Fruit fly (Drosophila melanogaster) whole organism, prepupa: ENCODE measurements around the gene CG31807.

ENCODE experiments used
- CG10631 ChIP-seq: fragments of 200-800 bp; sonication (Bioruptor generic); optimal IDR thresholded peaks from 2 replicates; lab custom pipeline; 2016; ENCODE audit warnings: missing biosample characterization, missing genetic modification characterization
- CG11294 ChIP-seq: fragments of 200-800 bp; sonication (Bioruptor generic); IDR thresholded peaks from 2 replicates; pipeline ENCODE4 v1.3.6; 2022; ENCODE audit warnings: missing biosample characterization, missing genetic modification characterization
- CG11762 ChIP-seq: fragments of 200-800 bp; sonication (Bioruptor generic); optimal IDR thresholded peaks from 3 replicates; lab custom pipeline; 2016; ENCODE audit warnings: missing biosample characterization, missing genetic modification characterization; ENCODE audit not compliant: insufficient read depth
- CG11902 ChIP-seq: fragments of 200-800 bp; sonication (Bioruptor generic); optimal IDR thresholded peaks from 3 replicates; lab custom pipeline; 2016; ENCODE audit warnings: missing biosample characterization, missing genetic modification characterization
- CG15336 ChIP-seq: fragments of 200-800 bp; sonication (Bioruptor generic); IDR thresholded peaks from 2 replicates; pipeline ENCODE4 v1.3.6; 2022; ENCODE audit warnings: missing biosample characterization, missing genetic modification characterization
- CG1621 ChIP-seq: fragments of 200-800 bp; sonication (Bioruptor generic); optimal IDR thresholded peaks from 3 replicates; lab custom pipeline; 2018; ENCODE audit warnings: missing biosample characterization, mild to moderate bottlenecking, missing genetic modification characterization
- CG3032 ChIP-seq: fragments of 200-800 bp; optimal IDR thresholded peaks from 2 replicates; lab custom pipeline; 2019; ENCODE audit warnings: missing biosample characterization, mild to moderate bottlenecking, missing genetic modification characterization, moderate library complexity
- CG31627 ChIP-seq: fragments of 200-800 bp; sonication (Bioruptor generic); optimal IDR thresholded peaks from 3 replicates; lab custom pipeline; 2016; ENCODE audit warnings: missing biosample characterization, missing genetic modification characterization
- CG3919 ChIP-seq: fragments of 200-800 bp; sonication (Bioruptor generic); optimal IDR thresholded peaks from 3 replicates; lab custom pipeline; 2016; ENCODE audit warnings: missing biosample characterization, missing genetic modification characterization
- CG6163 ChIP-seq: fragments of 200-800 bp; sonication (Bioruptor generic); IDR thresholded peaks from 3 replicates; pipeline ENCODE4 v1.3.6; 2022; ENCODE audit warnings: missing biosample characterization, missing genetic modification characterization
- CG6808 ChIP-seq: fragments of 200-800 bp; sonication (Bioruptor generic); optimal IDR thresholded peaks from 3 replicates; lab custom pipeline; 2017; ENCODE audit warnings: missing biosample characterization, missing genetic modification characterization, mild to moderate bottlenecking, moderate library complexity, missing genetic modification reagents
- CG6854 ChIP-seq: fragments of 200-800 bp; sonication (Bioruptor generic); optimal IDR thresholded peaks from 2 replicates; lab custom pipeline; 2017; ENCODE audit warnings: missing biosample characterization, mild to moderate bottlenecking, missing genetic modification characterization
- CG8119 ChIP-seq: fragments of 200-800 bp; sonication (Bioruptor generic); IDR thresholded peaks from 3 replicates; pipeline ENCODE4 v1.3.6; 2022; ENCODE audit warnings: missing biosample characterization, missing genetic modification characterization
- CG8319 ChIP-seq: fragments of 200-800 bp; sonication (Bioruptor generic); optimal IDR thresholded peaks from 3 replicates; lab custom pipeline; 2016; ENCODE audit warnings: missing biosample characterization, missing genetic modification characterization
- CG8632 ChIP-seq: fragments of 200-800 bp; sonication (Bioruptor generic); optimal IDR thresholded peaks from 3 replicates; lab custom pipeline; 2016; ENCODE audit warnings: missing biosample characterization, missing genetic modification characterization
- CG9139 ChIP-seq: fragments of 200-800 bp; sonication (Bioruptor generic); optimal IDR thresholded peaks from 3 replicates; lab custom pipeline; 2017; ENCODE audit warnings: missing biosample characterization, mild to moderate bottlenecking, missing genetic modification characterization
- Eip75B ChIP-seq: fragments of 200-800 bp; sonication (Bioruptor generic); optimal IDR thresholded peaks from 3 replicates; lab custom pipeline; 2016; ENCODE audit warnings: missing biosample characterization, missing genetic modification characterization
- Eip78C ChIP-seq: fragments of 200-800 bp; sonication (Bioruptor generic); peaks from one replicate; lab custom pipeline; 2016; ENCODE audit warnings: missing biosample characterization, missing genetic modification characterization
- Eip93F ChIP-seq: fragments of 200-800 bp; sonication (Bioruptor generic); optimal IDR thresholded peaks from 2 replicates; lab custom pipeline; 2016; ENCODE audit warnings: missing biosample characterization, mild to moderate bottlenecking, missing genetic modification characterization
- Ets21C ChIP-seq: fragments of 200-800 bp; sonication (Bioruptor generic); optimal IDR thresholded peaks from 3 replicates; lab custom pipeline; 2016; ENCODE audit warnings: missing biosample characterization, missing genetic modification characterization
- Ets96B ChIP-seq: fragments of 200-800 bp; optimal IDR thresholded peaks from 2 replicates; lab custom pipeline; 2019; ENCODE audit warnings: missing biosample characterization, mild to moderate bottlenecking, missing genetic modification characterization, moderate library complexity
- Gug ChIP-seq: fragments of 200-800 bp; sonication (Bioruptor generic); IDR thresholded peaks from 2 replicates; pipeline ENCODE4 v1.3.6; 2022; ENCODE audit warnings: missing biosample characterization, missing genetic modification characterization
- Lpt ChIP-seq: fragments of 200-800 bp; sonication (Bioruptor generic); optimal IDR thresholded peaks from 3 replicates; lab custom pipeline; 2016; ENCODE audit warnings: missing biosample characterization, missing genetic modification characterization
- OdsH ChIP-seq: fragments of 200-800 bp; sonication (Bioruptor generic); optimal IDR thresholded peaks from 3 replicates; lab custom pipeline; 2016; ENCODE audit warnings: missing biosample characterization, missing genetic modification characterization
- Sox14 ChIP-seq: fragments of 200-800 bp; sonication (Bioruptor generic); optimal IDR thresholded peaks from 3 replicates; lab custom pipeline; 2016; ENCODE audit warnings: missing biosample characterization, missing genetic modification characterization
- Sox15 ChIP-seq: fragments of 200-800 bp; sonication (Bioruptor generic); optimal IDR thresholded peaks from 3 replicates; lab custom pipeline; 2016; ENCODE audit warnings: missing biosample characterization, missing genetic modification characterization
- achi ChIP-seq: fragments of 200-800 bp; sonication (Bioruptor generic); optimal IDR thresholded peaks from 3 replicates; lab custom pipeline; 2016; ENCODE audit warnings: missing biosample characterization, missing genetic modification characterization
- cyc ChIP-seq: fragments of 200-800 bp; sonication (Bioruptor generic); optimal IDR thresholded peaks from 3 replicates; lab custom pipeline; 2016; ENCODE audit warnings: missing biosample characterization, missing genetic modification characterization
- dac ChIP-seq: fragments of 200-800 bp; sonication (Bioruptor generic); optimal IDR thresholded peaks from 2 replicates; lab custom pipeline; 2017; ENCODE audit warnings: missing biosample characterization, mild to moderate bottlenecking, missing genetic modification characterization
- dsx ChIP-seq: fragments of 200-800 bp; optimal IDR thresholded peaks from 3 replicates; lab custom pipeline; 2019; ENCODE audit warnings: missing biosample characterization, mild to moderate bottlenecking, missing genetic modification characterization, moderate library complexity; ENCODE audit not compliant: poor library complexity, severe bottlenecking
- eg ChIP-seq: fragments of 200-800 bp; sonication (Bioruptor generic); IDR thresholded peaks from 3 replicates; pipeline ENCODE4 v1.3.6; 2022; ENCODE audit warnings: missing biosample characterization, missing genetic modification characterization
- esn ChIP-seq: fragments of 200-800 bp; sonication (Bioruptor generic); optimal IDR thresholded peaks from 2 replicates; lab custom pipeline; 2016; ENCODE audit warnings: missing biosample characterization, mild to moderate bottlenecking, missing genetic modification characterization, moderate library complexity
- fd85E ChIP-seq: fragments of 200-800 bp; sonication (Bioruptor generic); optimal IDR thresholded peaks from 3 replicates; lab custom pipeline; 2016; ENCODE audit warnings: missing biosample characterization, missing genetic modification characterization
- fkh ChIP-seq: fragments of 200-800 bp; sonication (Bioruptor generic); optimal IDR thresholded peaks from 3 replicates; lab custom pipeline; 2017; ENCODE audit warnings: missing biosample characterization, mild to moderate bottlenecking, missing genetic modification characterization, moderate library complexity
- net ChIP-seq: fragments of 200-800 bp; sonication (Bioruptor generic); optimal IDR thresholded peaks from 3 replicates; lab custom pipeline; 2016; ENCODE audit warnings: missing biosample characterization, missing genetic modification characterization
- pdm3 ChIP-seq: fragments of 200-800 bp; sonication (Bioruptor generic); optimal IDR thresholded peaks from 3 replicates; lab custom pipeline; 2016; ENCODE audit warnings: missing biosample characterization, missing genetic modification characterization
- spab ChIP-seq: fragments of 200-800 bp; sonication (Bioruptor generic); optimal IDR thresholded peaks from 2 replicates; lab custom pipeline; 2017; ENCODE audit warnings: missing biosample characterization, mild to moderate bottlenecking, missing genetic modification characterization, missing genetic modification reagents
- ss ChIP-seq, 2 experiments: fragments of 200-800 bp; sonication (Bioruptor generic); optimal IDR thresholded peaks; 2 replicates in 1 of 2; 3 replicates in 1 of 2; lab custom pipeline; 2017 to 2018; ENCODE audit warnings: mild to moderate bottlenecking in 2 of 2, missing biosample characterization in 2 of 2, missing genetic modification characterization in 2 of 2, moderate library complexity in 1 of 2
- svp ChIP-seq: fragments of 200-800 bp; sonication (Bioruptor generic); peaks from one replicate; lab custom pipeline; 2016; ENCODE audit warnings: missing biosample characterization, missing genetic modification characterization
- topi ChIP-seq: fragments of 200-800 bp; sonication (Bioruptor generic); optimal IDR thresholded peaks from 3 replicates; lab custom pipeline; 2016; ENCODE audit warnings: missing biosample characterization, missing genetic modification characterization

The CG31807 gene

dm6 chr2L:16684908-16685611 lies 1.3 kb upstream of the CG31807 start (continued):
- TF ChIP-seq CG8319 (GFP tag; lab: Kevin White, UChicago) = peak; percentile 49
- peak; percentile 83 for TF ChIP-seq Lpt
- TF ChIP-seq achi (GFP tag; lab: Kevin White, UChicago) = peak; percentile 85
- no peak for TF ChIP-seq Sox14 (GFP tag; lab: Kevin White, UChicago)
- TF ChIP-seq CG11762 (GFP tag; lab: Kevin White, UChicago) = peak; percentile 78
- TF ChIP-seq CG8119 (GFP tag; lab: Robert Waterston, UW) = peak; percentile 71; the same call in 2 of the 3 replicates
- TF ChIP-seq OdsH (GFP tag; lab: Kevin White, UChicago) = peak; percentile 85
- peak; percentile 43; the same call in 1 of the 2 replicates for TF ChIP-seq Gug
- no peak for TF ChIP-seq Eip93F (GFP tag; lab: Kevin White, UChicago)
- TF ChIP-seq Ets21C = no peak
- peak; percentile 85 for TF ChIP-seq Ets96B (tag; lab: Kevin White, UChicago)
- TF ChIP-seq pdm3 (GFP tag; lab: Kevin White, UChicago) = peak; percentile 66
- peak; percentile 86 for TF ChIP-seq CG10631 (GFP tag; lab: Kevin White, UChicago)
- peak; percentile 54 for TF ChIP-seq CG6163 (GFP tag; lab: Robert Waterston, UW)
- peak; percentile 87 for TF ChIP-seq CG8632 (GFP tag; lab: Kevin White, UChicago)
- peak; percentile 81 for TF ChIP-seq CG6808 (GFP tag; lab: Kevin White, UChicago)
- TF ChIP-seq svp (GFP tag; lab: Kevin White, UChicago) = peak; percentile 79
- peak; percentile 63 for TF ChIP-seq CG15336 (GFP tag; lab: Robert Waterston, UW)
- peak; percentile 65 for TF ChIP-seq Sox15
- TF ChIP-seq spab = peak; percentile 76
- peak; percentile 27 for TF ChIP-seq CG11902 (GFP tag; lab: Kevin White, UChicago)
- peak; percentile 81 for TF ChIP-seq CG3919 (GFP tag; lab: Kevin White, UChicago)
- peak; percentile 93 for TF ChIP-seq Eip78C
- peak; percentile 85 for TF ChIP-seq net
- peak; percentile 89 for TF ChIP-seq CG3032 (tag; lab: Kevin White, UChicago)
- TF ChIP-seq topi = no peak
- TF ChIP-seq cyc (GFP tag; lab: Kevin White, UChicago) = peak; percentile 7
- TF ChIP-seq fd85E (GFP tag; lab: Kevin White, UChicago) = peak; percentile 29
- peak; percentile 66 for TF ChIP-seq eg (GFP tag; lab: Robert Waterston, UW)
- no peak for TF ChIP-seq fkh
- peak; percentile 49 for TF ChIP-seq CG11294 (GFP tag; lab: Robert Waterston, UW)
- TF ChIP-seq dac (GFP tag; lab: Kevin White, UChicago) = no peak
- no peak for TF ChIP-seq CG31627 (GFP tag; lab: Kevin White, UChicago)
- TF ChIP-seq CG1621 (tag; lab: Kevin White, UChicago) = peak; percentile 5

- TF ChIP-seq Eip93F (GFP tag; lab: Kevin White, UChicago) (no peak), CG11294 (GFP tag; lab: Robert Waterston, UW) (no peak), CG31627 (GFP tag; lab: Kevin White, UChicago) (no peak)
These were observed 1.6 kb downstream of the CG31807 start, which contains the start of gene CG33552 for dm6 chr2L:16682203-16682602. TSS of gene CG33552 (plus strand) at chr2L:16682503.

DNA sequence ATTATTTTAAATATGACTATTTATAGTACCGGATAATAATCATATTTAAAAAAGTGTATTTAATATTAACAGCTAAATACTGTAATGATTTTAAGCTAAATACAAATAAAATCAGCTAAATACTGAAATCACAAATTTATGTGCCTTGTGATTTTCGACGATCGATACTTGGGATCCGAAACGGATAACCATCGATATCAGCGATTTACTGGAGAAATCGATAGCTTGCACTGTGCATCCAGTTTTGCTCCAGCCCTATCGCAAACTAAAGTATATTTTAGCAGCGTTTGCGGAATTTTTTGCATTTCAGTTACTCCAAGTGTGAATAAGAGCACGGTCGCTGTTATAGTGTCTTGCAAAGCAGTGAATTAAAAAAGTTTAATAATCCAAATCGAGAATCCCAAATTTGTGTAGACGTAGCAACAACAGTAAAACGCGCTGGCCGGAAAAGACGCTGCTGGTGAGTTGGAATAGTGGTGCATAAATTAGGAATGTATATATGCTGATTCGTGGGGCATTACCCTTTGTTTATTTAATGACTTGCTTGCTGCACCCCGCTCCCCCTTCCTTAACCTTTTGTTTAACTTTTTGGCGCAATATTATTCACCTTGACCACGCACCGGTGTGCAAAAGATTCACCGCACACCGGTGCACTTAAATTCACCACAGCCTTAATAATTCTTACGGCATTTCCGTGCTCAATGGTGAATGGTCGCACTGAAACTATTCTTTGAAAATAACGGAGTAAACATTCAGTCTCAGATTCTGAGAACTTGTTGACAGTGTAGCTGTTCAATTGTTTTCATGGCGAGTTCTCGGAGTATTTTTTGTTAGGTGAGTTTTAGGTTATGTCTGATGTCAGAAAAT lies 3.8 kb downstream of the CG31807 start, which contains the start of the genes grp and squ:
Gene grp, plus strand, starts transcription at position 238 of the 867 bp plus-strand sequence.
Gene squ, plus strand, starts transcription at position 238 of the 867 bp plus-strand sequence.
- TF ChIP-seq CG11762 (GFP tag; lab: Kevin White, UChicago) (no peak), CG8119 (GFP tag; lab: Robert Waterston, UW) (peak; percentile 14; the same call in 1 of the 3 replicates), esn (GFP tag; lab: Kevin White, UChicago) (peak; percentile 32), eg (GFP tag; lab: Robert Waterston, UW) (no peak), Eip75B (GFP tag; lab: Kevin White, UChicago) (peak; percentile 9), CG6854 (GFP tag; lab: Kevin White, UChicago) (peak; percentile 63), CG9139 (GFP tag; lab: Kevin White, UChicago) (peak; percentile 22), CG15336 (GFP tag; lab: Robert Waterston, UW) (no peak), Eip78C (peak; percentile 73), Sox14 (GFP tag; lab: Kevin White, UChicago) (peak; percentile 64), dsx (no peak), fkh (peak; percentile 84), ss (GFP tag; optimal IDR thresholded peaks at IDR 0.05; lab: Kevin White, UChicago) (peak; percentile 41 to 58), CG1621 (tag; lab: Kevin White, UChicago) (peak; percentile 44)
